Fruit fly (Drosophila melanogaster) whole organism, embryonic: ENCODE measurements around the gene CG6689.
A peak's percentile ranks its signal among the peaks of the same experiment; 100 is the strongest.

ENCODE experiments used
- Aef1 ChIP-seq: fragments of 200-800 bp; sonication (Bioruptor generic); IDR thresholded peaks from 3 replicates; pipeline ENCODE4 v1.3.6; 2022; ENCODE audit warnings: missing biosample characterization, missing genetic modification characterization
- B-H2 ChIP-seq: fragments of 200-800 bp; sonication (Bioruptor generic); optimal IDR thresholded peaks from 2 replicates; lab custom pipeline; 2018; ENCODE audit warnings: missing biosample characterization, mild to moderate bottlenecking, missing genetic modification characterization
- CG10431 ChIP-seq: fragments of 200-800 bp; sonication (Bioruptor generic); optimal IDR thresholded peaks from 3 replicates; lab custom pipeline; 2018; ENCODE audit warnings: missing biosample characterization, mild to moderate bottlenecking, missing genetic modification characterization
- CG10654 ChIP-seq: fragments of 200-800 bp; sonication (Bioruptor generic); optimal IDR thresholded peaks from 2 replicates; lab custom pipeline; 2016; ENCODE audit warnings: missing biosample characterization, missing genetic modification characterization
- CG10959 ChIP-seq: fragments of 200-800 bp; sonication (Bioruptor generic); IDR thresholded peaks from 2 replicates; pipeline ENCODE4 v1.3.6; 2022; ENCODE audit warnings: missing biosample characterization, missing genetic modification characterization
- CG11247 ChIP-seq: fragments of 200-800 bp; sonication (Bioruptor generic); IDR thresholded peaks from 2 replicates; pipeline ENCODE4 v1.3.6; 2022; ENCODE audit warnings: missing biosample characterization, missing genetic modification characterization
- CG12071 ChIP-seq: fragments of 200-800 bp; sonication (Bioruptor generic); optimal IDR thresholded peaks from 3 replicates; lab custom pipeline; 2018; ENCODE audit warnings: missing biosample characterization, mild to moderate bottlenecking, missing genetic modification characterization
- CG13894 ChIP-seq: fragments of 200-800 bp; sonication (Bioruptor generic); optimal IDR thresholded peaks from 3 replicates; lab custom pipeline; 2018; ENCODE audit warnings: missing biosample characterization, mild to moderate bottlenecking, missing genetic modification characterization, moderate library complexity
- CG1602 ChIP-seq: fragments of 200-800 bp; sonication (Bioruptor generic); optimal IDR thresholded peaks from 3 replicates; lab custom pipeline; 2016; ENCODE audit warnings: missing biosample characterization, missing genetic modification characterization
- CG1647 ChIP-seq: fragments of 200-800 bp; sonication (Bioruptor generic); optimal IDR thresholded peaks from 3 replicates; lab custom pipeline; 2016; ENCODE audit warnings: missing biosample characterization, missing genetic modification characterization
- CG17612 ChIP-seq: fragments of 200-800 bp; sonication (Bioruptor generic); IDR thresholded peaks from 2 replicates; pipeline ENCODE4 v1.3.6; 2022; ENCODE audit warnings: missing biosample characterization, missing genetic modification characterization
- CG18619 ChIP-seq: fragments of 200-800 bp; sonication (Bioruptor generic); optimal IDR thresholded peaks from 3 replicates; lab custom pipeline; 2017; ENCODE audit warnings: missing biosample characterization, mild to moderate bottlenecking, missing genetic modification characterization
- CG30431 ChIP-seq: fragments of 200-800 bp; sonication (Bioruptor generic); optimal IDR thresholded peaks from 2 replicates; lab custom pipeline; 2017; ENCODE audit warnings: missing biosample characterization, missing genetic modification characterization
- CG3407 ChIP-seq: fragments of 200-800 bp; sonication (Bioruptor generic); optimal IDR thresholded peaks from 2 replicates; lab custom pipeline; 2018; ENCODE audit warnings: missing biosample characterization, mild to moderate bottlenecking, missing genetic modification characterization
- CG34376 ChIP-seq: fragments of 200-800 bp; sonication (Bioruptor generic); optimal IDR thresholded peaks from 2 replicates; lab custom pipeline; 2018; ENCODE audit warnings: missing biosample characterization, mild to moderate bottlenecking, missing genetic modification characterization
- CG3838 ChIP-seq: fragments of 200-800 bp; sonication (Bioruptor generic); optimal IDR thresholded peaks from 3 replicates; lab custom pipeline; 2016; ENCODE audit warnings: missing biosample characterization, missing genetic modification characterization
- CG42726 ChIP-seq: fragments of 200-800 bp; sonication (Bioruptor generic); IDR thresholded peaks from 2 replicates; pipeline ENCODE4 v1.3.6; 2022; ENCODE audit warnings: missing biosample characterization, missing genetic modification characterization; ENCODE audit not compliant: partially characterized antibody
- CG4328 ChIP-seq: fragments of 200-800 bp; sonication (Bioruptor generic); optimal IDR thresholded peaks from 3 replicates; lab custom pipeline; 2017; ENCODE audit warnings: missing biosample characterization, missing genetic modification reagents, missing genetic modification characterization
- CG6654 ChIP-seq: fragments of 200-800 bp; sonication (Bioruptor generic); optimal IDR thresholded peaks from 2 replicates; lab custom pipeline; 2017; ENCODE audit warnings: missing biosample characterization, mild to moderate bottlenecking, missing genetic modification characterization
- CG6854 ChIP-seq: fragments of 200-800 bp; sonication (Bioruptor generic); optimal IDR thresholded peaks from 3 replicates; lab custom pipeline; 2017; ENCODE audit warnings: missing biosample characterization, mild to moderate bottlenecking, missing genetic modification characterization
- CG8290 ChIP-seq, 3 experiments: fragments of 200-800 bp; sonication (Bioruptor generic); optimal IDR thresholded peaks; 2 replicates each; lab custom pipeline; 2016 to 2019; ENCODE audit warnings: missing biosample characterization in 3 of 3, missing genetic modification characterization in 3 of 3, mild to moderate bottlenecking in 2 of 3, moderate library complexity in 1 of 3
- CG9215 ChIP-seq: fragments of 200-800 bp; sonication (Bioruptor generic); IDR thresholded peaks from 2 replicates; pipeline ENCODE4 v1.3.6; 2022; ENCODE audit warnings: missing biosample characterization, missing genetic modification characterization
- CHES-1-like ChIP-seq: fragments of 200-800 bp; sonication (Bioruptor generic); optimal IDR thresholded peaks from 2 replicates; lab custom pipeline; 2016; ENCODE audit warnings: missing biosample characterization, missing genetic modification characterization
- Elba2 ChIP-seq: fragments of 200-800 bp; sonication (Bioruptor generic); optimal IDR thresholded peaks from 3 replicates; lab custom pipeline; 2016; ENCODE audit warnings: missing biosample characterization, missing genetic modification characterization
- Hand ChIP-seq: fragments of 200-800 bp; sonication (Bioruptor generic); optimal IDR thresholded peaks from 2 replicates; lab custom pipeline; 2017; ENCODE audit warnings: mild to moderate bottlenecking, missing biosample characterization, missing genetic modification reagents, missing genetic modification characterization
- Jarid2 ChIP-seq: fragments of 200-800 bp; sonication (Bioruptor generic); optimal IDR thresholded peaks from 3 replicates; lab custom pipeline; 2017; ENCODE audit warnings: mild to moderate bottlenecking, missing biosample characterization, missing genetic modification reagents, missing genetic modification characterization
- Pdp1 ChIP-seq, 2 experiments: fragments of 200-800 bp; sonication (Bioruptor generic); optimal IDR thresholded peaks; 3 replicates each; lab custom pipeline; 2016; ENCODE audit warnings: missing biosample characterization in 2 of 2, missing genetic modification characterization in 2 of 2, mild to moderate bottlenecking in 1 of 2, moderate library complexity in 1 of 2
- Rfx ChIP-seq: fragments of 200-800 bp; sonication (Bioruptor generic); IDR thresholded peaks from 2 replicates; pipeline ENCODE4 v1.3.6; 2022; ENCODE audit warnings: missing biosample characterization, missing genetic modification characterization
- Side ChIP-seq: fragments of 200-800 bp; sonication (Bioruptor generic); optimal IDR thresholded peaks from 2 replicates; lab custom pipeline; 2016; ENCODE audit warnings: missing biosample characterization, missing genetic modification characterization
- Spps ChIP-seq: fragments of 200-800 bp; sonication (Bioruptor generic); optimal IDR thresholded peaks from 2 replicates; lab custom pipeline; 2018; ENCODE audit warnings: missing biosample characterization, mild to moderate bottlenecking, missing genetic modification characterization
- Sry-δ ChIP-seq: fragments of 200-800 bp; sonication (Bioruptor generic); optimal IDR thresholded peaks from 2 replicates; lab custom pipeline; 2016; ENCODE audit warnings: missing biosample characterization, missing genetic modification characterization
- Vsx1 ChIP-seq: fragments of 200-800 bp; sonication (Bioruptor generic); optimal IDR thresholded peaks from 2 replicates; lab custom pipeline; 2017; ENCODE audit warnings: missing biosample characterization, mild to moderate bottlenecking, missing genetic modification characterization, missing genetic modification reagents
- ab ChIP-seq: fragments of 200-800 bp; sonication (Bioruptor generic); optimal IDR thresholded peaks from 2 replicates; lab custom pipeline; 2016; ENCODE audit warnings: missing biosample characterization, missing genetic modification characterization
- al ChIP-seq: fragments of 200-800 bp; sonication (Bioruptor generic); IDR thresholded peaks from 2 replicates; pipeline ENCODE4 v1.3.6; 2022; ENCODE audit warnings: missing biosample characterization, missing genetic modification characterization
- amos ChIP-seq: fragments of 200-800 bp; sonication (Bioruptor generic); IDR thresholded peaks from 2 replicates; pipeline ENCODE4 v1.3.6; 2022; ENCODE audit warnings: missing biosample characterization, missing genetic modification characterization; ENCODE audit not compliant: partially characterized antibody
- chif ChIP-seq, 2 experiments: fragments of 200-800 bp; sonication (Bioruptor generic); optimal IDR thresholded peaks; 3 replicates each; lab custom pipeline; 2016; ENCODE audit warnings: missing biosample characterization in 2 of 2, missing genetic modification characterization in 2 of 2
- dmrt11E ChIP-seq: fragments of 200-800 bp; sonication (Bioruptor generic); optimal IDR thresholded peaks from 3 replicates; lab custom pipeline; 2018; ENCODE audit warnings: missing biosample characterization, mild to moderate bottlenecking, missing genetic modification characterization, moderate library complexity
- gsb ChIP-seq: fragments of 200-800 bp; sonication (Bioruptor generic); IDR thresholded peaks from 2 replicates; pipeline ENCODE4 v1.3.6; 2022; ENCODE audit warnings: missing biosample characterization, missing genetic modification characterization
- kni ChIP-seq: fragments of 200-800 bp; sonication (Bioruptor generic); optimal IDR thresholded peaks from 3 replicates; lab custom pipeline; 2017; ENCODE audit warnings: mild to moderate bottlenecking, missing biosample characterization, missing genetic modification reagents, missing genetic modification characterization
- lbe ChIP-seq: fragments of 200-800 bp; sonication (Bioruptor generic); optimal IDR thresholded peaks from 2 replicates; lab custom pipeline; 2016; ENCODE audit warnings: missing biosample characterization, mild to moderate bottlenecking, missing genetic modification characterization
- pnt ChIP-seq: fragments of 200-800 bp; sonication (Bioruptor generic); optimal IDR thresholded peaks from 3 replicates; lab custom pipeline; 2016; ENCODE audit warnings: missing biosample characterization, missing genetic modification characterization
- prd ChIP-seq, 3 experiments: fragments of >200 bp in 2 of 3; fragments of 200-800 bp in 1 of 3; sonication (Bioruptor generic) in 1 of 3; optimal IDR thresholded peaks in 2 of 3; IDR thresholded peaks in 1 of 3; 2 replicates in 2 of 3; 3 replicates in 1 of 3; pipeline versions ENCODE4 v1.3.6 to Lab custom; 2017 to 2022; ENCODE audit warnings: missing biosample characterization in 1 of 3, missing genetic modification characterization in 1 of 3
- scrt ChIP-seq: fragments of 200-800 bp; sonication (Bioruptor generic); optimal IDR thresholded peaks from 2 replicates; lab custom pipeline; 2018; ENCODE audit warnings: missing biosample characterization, mild to moderate bottlenecking, missing genetic modification characterization, moderate library complexity
- sima ChIP-seq: fragments of 200-800 bp; sonication (Bioruptor generic); optimal IDR thresholded peaks from 2 replicates; lab custom pipeline; 2016; ENCODE audit warnings: missing biosample characterization, missing genetic modification characterization
- sug ChIP-seq: fragments of 200-800 bp; optimal IDR thresholded peaks from 2 replicates; lab custom pipeline; 2019; ENCODE audit warnings: missing biosample characterization, mild to moderate bottlenecking, missing genetic modification characterization, moderate library complexity
- tin ChIP-seq: fragments of 200-800 bp; sonication (Bioruptor generic); optimal IDR thresholded peaks from 3 replicates; lab custom pipeline; 2016; ENCODE audit warnings: missing biosample characterization, missing genetic modification characterization
- zen2 ChIP-seq: fragments of 200-800 bp; sonication (Bioruptor generic); IDR thresholded peaks from 3 replicates; pipeline ENCODE4 v1.3.6; 2022; ENCODE audit warnings: missing biosample characterization, missing genetic modification characterization; ENCODE audit not compliant: partially characterized antibody

The CG6689 gene

DNA sequence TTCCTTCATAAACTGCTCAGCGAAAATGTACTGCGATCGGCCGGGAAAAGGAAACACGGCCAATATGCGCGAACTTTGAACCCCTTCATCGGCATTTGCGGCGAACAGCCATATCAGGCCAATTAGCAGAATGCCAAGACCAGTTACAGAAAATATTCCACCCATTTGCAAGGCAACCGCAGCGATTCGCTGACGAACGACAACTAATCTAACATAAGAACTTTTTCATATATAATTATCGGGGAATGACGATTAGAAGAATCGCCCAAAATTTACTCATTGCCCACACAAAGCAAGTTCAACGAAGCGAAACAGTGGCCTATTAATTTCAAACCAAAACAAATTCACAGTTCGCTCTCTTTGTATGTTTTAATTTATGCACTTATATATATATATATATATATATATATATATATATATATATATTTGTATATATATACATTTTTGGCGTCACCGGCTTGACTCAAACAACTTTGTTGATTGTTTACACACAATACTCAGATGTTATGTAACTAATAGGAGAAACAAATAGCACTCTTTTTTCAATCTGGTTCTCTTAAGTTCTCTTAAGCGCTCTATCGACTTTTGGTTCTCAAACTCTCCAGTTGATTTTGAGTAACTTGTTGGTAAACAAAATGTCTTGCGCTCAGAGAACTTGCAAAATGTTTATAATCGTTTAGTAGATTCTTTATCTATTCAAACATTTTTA lies 47.2 kb downstream of the CG6689 start, which contains the start of gene Ugt35A1 (continued):
- TF ChIP-seq CG18619 (no peak), CG1647 (GFP tag; lab: Kevin White, UChicago) (no peak), chif (GFP tag; optimal IDR thresholded peaks at IDR 0.05; lab: Kevin White, UChicago) (no peak), tin (GFP tag; lab: Kevin White, UChicago) (no peak), ab (GFP tag; lab: Kevin White, UChicago) (no peak), CG10959 (GFP tag; lab: Robert Waterston, UW) (no peak), CG30431 (GFP tag; lab: Kevin White, UChicago) (no peak), CG6854 (GFP tag; lab: Kevin White, UChicago) (no peak), Side (GFP tag; lab: Kevin White, UChicago) (no peak), CG10431 (GFP tag; lab: Kevin White, UChicago) (no peak), CG9215 (GFP tag; lab: Robert Waterston, UW) (no peak), CG1602 (no peak), Pdp1 (GFP tag; optimal IDR thresholded peaks at IDR 0.05; lab: Kevin White, UChicago) (peak in 1 of 2 experiments; percentile 92), CG3838 (GFP tag; lab: Kevin White, UChicago) (no peak), amos (GFP tag; lab: Robert Waterston, UW) (no peak; the same call in 1 of the 2 replicates), lbe (no peak), pnt (no peak), Jarid2 (GFP tag; lab: Kevin White, UChicago) (peak; percentile 71), CG13894 (no peak), Spps (tag; lab: Kevin White, UChicago) (no peak), CG17612 (GFP tag; lab: Robert Waterston, UW) (no peak), Vsx1 (peak; percentile 89), prd (optimal IDR thresholded peaks at IDR 0.05; lab: Kevin White, UChicago) (no peak), prd (GFP tag; IDR thresholded peaks at IDR 0.05; lab: Robert Waterston, UW) (no peak), CG3407 (GFP tag; lab: Kevin White, UChicago) (no peak), gsb (no peak), CG6654 (GFP tag; lab: Kevin White, UChicago) (no peak), CHES-1-like (GFP tag; lab: Kevin White, UChicago) (no peak), sug (tag; lab: Kevin White, UChicago) (peak; percentile 28), Rfx (GFP tag; lab: Robert Waterston, UW) (0 out of 2 replicates have a peak, but pooled peaks have one; percentile 7), zen2 (GFP tag; lab: Robert Waterston, UW) (no peak), al (GFP tag; lab: Robert Waterston, UW) (0 out of 2 replicates have a peak, but pooled peaks have one; percentile 15), CG10654 (no peak), dmrt11E (tag; lab: Kevin White, UChicago) (no peak), CG12071 (no peak)

DNA sequence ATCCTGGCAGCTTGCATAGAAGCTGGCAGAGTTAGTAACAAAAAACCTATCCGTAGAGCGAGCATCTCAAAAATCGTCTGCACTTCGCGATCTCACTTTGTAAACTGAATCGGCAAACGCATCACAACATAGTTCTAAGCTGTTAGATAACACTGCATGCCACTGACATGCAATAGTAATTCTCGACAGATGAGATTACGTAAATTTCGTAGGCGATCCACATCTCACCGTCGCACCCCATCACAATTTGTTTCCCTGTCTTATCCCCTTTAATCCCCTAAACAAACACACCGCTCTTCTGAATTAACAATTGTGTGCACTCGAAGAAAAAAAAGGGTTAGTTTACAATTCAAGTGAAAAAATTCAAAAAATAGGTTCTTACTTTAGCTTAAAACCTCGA lies 49.7 kb downstream of the CG6689 start, which contains the start of gene Ugt35B1:
Ugt35B1 (minus strand) TSS at position 101 of the 400 bp plus-strand sequence.
- TF ChIP-seq Sry-δ (GFP tag; lab: Kevin White, UChicago): no peak
- TF ChIP-seq scrt: no peak

DNA sequence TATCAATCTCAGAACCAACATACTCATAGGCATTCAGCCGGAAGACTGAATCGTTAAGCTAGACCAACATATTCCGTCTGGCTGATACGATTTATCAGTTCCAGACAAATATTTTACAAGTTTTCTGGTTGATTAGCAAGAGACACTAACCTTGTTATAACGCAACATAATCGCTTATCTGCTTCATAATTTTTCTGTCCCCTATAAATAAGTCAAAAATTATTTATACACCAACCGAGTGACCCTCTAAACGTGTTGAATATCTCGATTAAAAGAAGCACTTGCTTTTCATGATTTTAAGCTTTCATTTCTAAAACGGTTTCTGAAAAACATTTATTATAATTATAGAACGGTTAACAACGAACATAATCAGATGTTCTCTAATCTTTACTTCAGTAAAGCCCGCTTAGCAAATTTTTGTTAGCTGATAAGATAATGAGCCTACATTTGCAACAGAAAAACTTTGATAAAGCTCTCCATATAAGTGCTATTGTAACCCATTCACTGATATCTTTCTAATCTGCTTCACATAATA lies 51.9 kb downstream of the CG6689 start, which contains the start of gene Ugt35E2:
Ugt35E2 (minus strand) TSS at position 51 of the 535 bp plus-strand sequence.
- TF ChIP-seq CG42726 (GFP tag; lab: Robert Waterston, UW) (no peak), CG4328 (GFP tag; lab: Kevin White, UChicago) (no peak), Elba2 (GFP tag; lab: Kevin White, UChicago) (no peak), CG8290 (GFP tag; optimal IDR thresholded peaks at IDR 0.05; lab: Kevin White, UChicago) (no peak), CG8290 (tag; optimal IDR thresholded peaks at IDR 0.05; lab: Kevin White, UChicago) (no peak), Aef1 (no peak), CG11247 (GFP tag; lab: Robert Waterston, UW) (no peak), kni (GFP tag; lab: Kevin White, UChicago) (no peak), Hand (GFP tag; lab: Kevin White, UChicago) (no peak), sima (GFP tag; lab: Kevin White, UChicago) (no peak), CG34376 (GFP tag; lab: Kevin White, UChicago) (peak; percentile 39), B-H2 (GFP tag; lab: Kevin White, UChicago) (no peak)
